Worm (Caenorhabditis elegans): Measurements from ENCODE around the gene bath-33.

DNA sequence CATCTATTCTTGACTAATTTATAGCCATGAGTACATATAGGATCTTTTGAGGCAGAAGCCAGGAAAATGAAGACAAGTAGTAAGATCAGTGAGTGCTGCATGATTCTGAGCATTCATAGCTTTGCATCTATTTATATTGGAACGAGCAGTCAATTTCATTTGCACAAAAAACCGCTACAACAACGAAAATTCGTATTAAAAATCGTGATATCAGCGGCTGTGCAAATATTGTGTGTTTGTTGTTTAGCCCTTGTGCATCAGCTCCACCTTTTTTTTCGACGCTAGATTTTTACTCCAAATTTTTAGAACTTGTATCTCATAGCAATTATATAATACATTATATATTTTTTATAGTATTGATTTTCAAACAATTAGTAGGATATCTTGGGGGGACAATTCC lies 21.8 kb downstream of the bath-33 start, which contains the start of gene clec-21:
- TF ChIP-seq ztf-23 (GFP tag; IDR thresholded peaks at IDR 0.05), result no peak
- no peak for TF ChIP-seq med-1 (GFP tag; optimal IDR thresholded peaks at IDR 0.05; ENCODE audit: insufficient read depth)
- TF ChIP-seq tab-1 (GFP tag; IDR thresholded peaks at IDR 0.05), result no peak
- no peak for TF ChIP-seq ref-1 (GFP tag; conservative IDR thresholded peaks at IDR 0.05)
- no peak for TF ChIP-seq T22C8.4 (GFP tag; IDR thresholded peaks at IDR 0.05)
- TF ChIP-seq ztf-29 (GFP tag; IDR thresholded peaks at IDR 0.05), result no peak
- TF ChIP-seq cog-1 (tag; optimal IDR thresholded peaks at IDR 0.05), result no peak
- TF ChIP-seq flt-1 (GFP tag; IDR thresholded peaks at IDR 0.05), result no peak

Measured in whole organism, midembryonic.